Worm (Caenorhabditis elegans) whole organism, young adult: ENCODE results near the gene str-250.

Experiments used
- B0261.1 ChIP-seq: sonication (generic microtip); optimal IDR thresholded peaks from 2 replicates; lab custom pipeline; 2016; ENCODE audit warnings: mild to moderate bottlenecking, missing genetic modification characterization, moderate library complexity, missing compliant biosample characterization
- C06A6.2 ChIP-seq: fragments of 200-800 bp; sonication (Bioruptor generic); conservative IDR thresholded peaks from 2 replicates; pipeline ENCODE4 v1.3.6; 2022; ENCODE audit warnings: missing genetic modification characterization, missing compliant biosample characterization
- F10E7.11 ChIP-seq: sonication (generic microtip); optimal IDR thresholded peaks from 2 replicates; lab custom pipeline; 2017; ENCODE audit warnings: mild to moderate bottlenecking, missing genetic modification characterization, moderate library complexity, missing compliant biosample characterization
- F37B4.10 ChIP-seq: fragments of 200-800 bp; sonication (Bioruptor generic); IDR thresholded peaks from 2 replicates; pipeline ENCODE4 v1.3.6; 2022; ENCODE audit warnings: missing genetic modification characterization, missing compliant biosample characterization
- F52B5.7 ChIP-seq: sonication (generic microtip); optimal IDR thresholded peaks from 2 replicates; lab custom pipeline; 2016; ENCODE audit warnings: mild to moderate bottlenecking, missing genetic modification characterization, missing compliant biosample characterization
- T07F8.4 ChIP-seq: sonication (generic microtip); optimal IDR thresholded peaks from 2 replicates; lab custom pipeline; 2016; ENCODE audit warnings: mild to moderate bottlenecking, missing genetic modification characterization, moderate library complexity, missing compliant biosample characterization
- Y79H2A.3 ChIP-seq: fragments of 200-800 bp; sonication (Bioruptor generic); conservative IDR thresholded peaks from 2 replicates; pipeline ENCODE4 v1.3.6; 2022; ENCODE audit warnings: missing genetic modification reagents, missing genetic modification characterization, missing compliant biosample characterization
- ama-1 ChIP-seq, 3 experiments: fragments of 150-350 bp in 1 of 3; sonication (generic microtip) in 2 of 3; optimal IDR thresholded peaks; 2 replicates each; lab custom pipeline; 2014 to 2018; ENCODE audit warnings: missing biosample characterization in 2 of 3, missing genetic modification characterization in 2 of 3, missing genetic modification reagents in 2 of 3
- aptf-2 ChIP-seq: fragments of 200-800 bp; sonication (Bioruptor generic); conservative IDR thresholded peaks from 2 replicates; pipeline ENCODE4 v1.3.6; 2022; ENCODE audit warnings: missing genetic modification reagents, missing genetic modification characterization, missing compliant biosample characterization
- attf-3 ChIP-seq: fragments of 200-800 bp; sonication (Bioruptor generic); conservative IDR thresholded peaks from 2 replicates; pipeline ENCODE4 v1.3.6; 2022; ENCODE audit warnings: missing genetic modification reagents, missing genetic modification characterization, missing compliant biosample characterization
- attf-5 ChIP-seq: fragments of 200-800 bp; sonication (Bioruptor generic); optimal IDR thresholded peaks from 2 replicates; lab custom pipeline; 2018; ENCODE audit warnings: mild to moderate bottlenecking, missing genetic modification characterization, missing compliant biosample characterization
- attf-6 ChIP-seq: fragments of 200-800 bp; sonication (Bioruptor generic); IDR thresholded peaks from 2 replicates; pipeline ENCODE4 v1.3.6; 2022; ENCODE audit warnings: missing genetic modification reagents, missing genetic modification characterization, missing compliant biosample characterization
- bed-2 ChIP-seq: fragments of 200-800 bp; sonication (Bioruptor generic); IDR thresholded peaks from 2 replicates; pipeline ENCODE4 v1.3.6; 2022; ENCODE audit warnings: missing genetic modification reagents, missing genetic modification characterization, missing compliant biosample characterization
- cebp-1 ChIP-seq, 2 experiments: fragments of 200-800 bp in 1 of 2; sonication (Bioruptor generic) in 1 of 2; sonication (generic microtip) in 1 of 2; IDR thresholded peaks in 1 of 2; optimal IDR thresholded peaks in 1 of 2; 2 replicates each; pipeline versions ENCODE4 v1.3.6 to Lab custom; 2017 to 2022; ENCODE audit warnings: missing compliant biosample characterization in 2 of 2, missing genetic modification characterization in 2 of 2, mild to moderate bottlenecking in 1 of 2, missing genetic modification reagents in 1 of 2, moderate library complexity in 1 of 2
- hlh-12 ChIP-seq: sonication (generic microtip); optimal IDR thresholded peaks from 2 replicates; lab custom pipeline; 2016; ENCODE audit warnings: missing genetic modification characterization, missing compliant biosample characterization
- hmg-20 ChIP-seq: fragments of 200-800 bp; sonication (Bioruptor generic); IDR thresholded peaks from 2 replicates; pipeline ENCODE4 v1.3.6; 2022; ENCODE audit warnings: missing genetic modification reagents, missing genetic modification characterization, missing compliant biosample characterization
- let-607 ChIP-seq, 2 experiments: fragments of 200-800 bp in 1 of 2; sonication (Bioruptor generic) in 1 of 2; sonication (generic microtip) in 1 of 2; optimal IDR thresholded peaks; 2 replicates each; lab custom pipeline; 2016 to 2018; ENCODE audit warnings: mild to moderate bottlenecking in 2 of 2, missing compliant biosample characterization in 2 of 2, missing genetic modification characterization in 2 of 2, moderate library complexity in 2 of 2, missing genotype in 1 of 2
- lin-35 ChIP-seq, 3 experiments: fragments of 150-350 bp in 2 of 3; sonication (generic microtip) in 1 of 3; optimal IDR thresholded peaks; 2 replicates each; lab custom pipeline; 2014 to 2018; ENCODE audit warnings: missing biosample characterization in 3 of 3, missing genetic modification characterization in 3 of 3, missing genetic modification reagents in 3 of 3
- lsl-1 ChIP-seq: fragments of 200-800 bp; sonication (Bioruptor generic); optimal IDR thresholded peaks from 2 replicates; lab custom pipeline; 2018; ENCODE audit warnings: mild to moderate bottlenecking, missing genetic modification characterization, moderate library complexity, missing compliant biosample characterization
- lsy-27 ChIP-seq: sonication (generic microtip); optimal IDR thresholded peaks from 2 replicates; lab custom pipeline; 2017; ENCODE audit warnings: missing genetic modification characterization, mild to moderate bottlenecking, missing compliant biosample characterization, antibody characterized with exemption, missing genotype, borderline replicate concordance; ENCODE audit not compliant: insufficient read depth
- madf-8 ChIP-seq: fragments of 200-800 bp; sonication (Bioruptor generic); conservative IDR thresholded peaks from 2 replicates; pipeline ENCODE4 v1.3.6; 2022; ENCODE audit warnings: missing genetic modification reagents, missing genetic modification characterization, missing compliant biosample characterization
- mcd-1 ChIP-seq: fragments of 200-800 bp; sonication (Bioruptor generic); IDR thresholded peaks from 2 replicates; pipeline ENCODE4 v1.3.6; 2022; ENCODE audit warnings: missing genetic modification reagents, missing genetic modification characterization, missing compliant biosample characterization
- mel-28 ChIP-seq: sonication (generic microtip); optimal IDR thresholded peaks from 2 replicates; lab custom pipeline; 2016; ENCODE audit warnings: borderline replicate concordance, mild to moderate bottlenecking, missing genetic modification characterization, missing compliant biosample characterization
- nhr-179 ChIP-seq: sonication (generic microtip); optimal IDR thresholded peaks from 2 replicates; lab custom pipeline; 2016; ENCODE audit warnings: mild to moderate bottlenecking, missing genetic modification characterization, missing compliant biosample characterization
- nhr-80 ChIP-seq: sonication (generic microtip); optimal IDR thresholded peaks from 2 replicates; lab custom pipeline; 2016; ENCODE audit warnings: missing genetic modification characterization, missing compliant biosample characterization
- sea-2 ChIP-seq: fragments of 200-800 bp; sonication (Bioruptor generic); IDR thresholded peaks from 2 replicates; pipeline ENCODE4 v1.3.6; 2022; ENCODE audit warnings: missing genetic modification characterization, missing compliant biosample characterization
- snpc-3.4 ChIP-seq: sonication (generic microtip); optimal IDR thresholded peaks from 2 replicates; lab custom pipeline; 2017; ENCODE audit warnings: missing genetic modification characterization, mild to moderate bottlenecking, missing compliant biosample characterization, antibody characterized with exemption, moderate library complexity, missing genotype, missing genetic modification reagents
- snpc-4 ChIP-seq, 5 experiments: fragments of 150-350 bp in 1 of 5; sonication (generic microtip) in 4 of 5; optimal IDR thresholded peaks; 2 replicates each; lab custom pipeline; 2014 to 2018; ENCODE audit warnings: missing genetic modification characterization in 5 of 5, missing biosample characterization in 3 of 5, antibody characterized with exemption in 2 of 5, mild to moderate bottlenecking in 2 of 5, missing compliant biosample characterization in 2 of 5, missing genotype in 2 of 5, moderate library complexity in 2 of 5, missing genetic modification reagents in 1 of 5
- tbp1 ChIP-seq: fragments of 200-800 bp; sonication (Bioruptor generic); optimal IDR thresholded peaks from 2 replicates; lab custom pipeline; 2018; ENCODE audit warnings: mild to moderate bottlenecking, missing genetic modification characterization, missing compliant biosample characterization
- unc-62 ChIP-seq: fragments of 150-350 bp; optimal IDR thresholded peaks from 2 replicates; lab custom pipeline; 2014; ENCODE audit warnings: missing biosample characterization, missing genetic modification reagents, missing genetic modification characterization
- zfh-2 ChIP-seq: fragments of 200-800 bp; sonication (Bioruptor generic); conservative IDR thresholded peaks from 2 replicates; pipeline ENCODE4 v1.3.6; 2022; ENCODE audit warnings: missing genetic modification reagents, missing genetic modification characterization, missing compliant biosample characterization
- zim-3 ChIP-seq: sonication (generic microtip); optimal IDR thresholded peaks from 2 replicates; lab custom pipeline; 2017; ENCODE audit warnings: mild to moderate bottlenecking, missing genetic modification characterization, moderate library complexity, missing compliant biosample characterization
- ztf-18 ChIP-seq: sonication (generic microtip); optimal IDR thresholded peaks from 2 replicates; lab custom pipeline; 2016; ENCODE audit warnings: missing genotype, mild to moderate bottlenecking, missing genetic modification characterization, missing compliant biosample characterization
- ztf-25 ChIP-seq: fragments of 200-800 bp; sonication (Bioruptor generic); IDR thresholded peaks from 2 replicates; pipeline ENCODE4 v1.3.6; 2022; ENCODE audit warnings: missing genetic modification reagents, missing genetic modification characterization, missing compliant biosample characterization

str-250 gene

ce11 chrV:13936850-13937249, 18.4 kb downstream of the str-250 start, which contains the start of gene srw-145:
Gene srw-145 (plus strand): TSS chrV:13937150.
- TF ChIP-seq F52B5.7 (tag; lab: Kevin White, UChicago): no peak
- TF ChIP-seq C06A6.2 (GFP tag; lab: Robert Waterston, UW): no peak
- TF ChIP-seq zim-3 (tag; lab: Kevin White, UChicago): no peak
- TF ChIP-seq F37B4.10: no peak
- TF ChIP-seq T07F8.4: no peak
- TF ChIP-seq unc-62: no peak
- TF ChIP-seq nhr-80 (tag; lab: Kevin White, UChicago): no peak
- TF ChIP-seq sea-2 (GFP tag; lab: Robert Waterston, UW): no peak
- TF ChIP-seq Y79H2A.3 (GFP tag; lab: Robert Waterston, UW): no peak
- TF ChIP-seq snpc-4 (GFP tag; optimal IDR thresholded peaks at IDR 0.05; lab: Kevin White, UChicago): no peak
- no peak for TF ChIP-seq snpc-4 (tag; optimal IDR thresholded peaks at IDR 0.05; lab: Kevin White, UChicago)
- no peak for TF ChIP-seq mel-28 (tag; lab: Kevin White, UChicago)

- TF ChIP-seq let-607 (tag; optimal IDR thresholded peaks at IDR 0.05; lab: Kevin White, UChicago) (no peak), T07F8.4 (no peak), ztf-18 (no peak), nhr-179 (no peak)
- TF ChIP-seq, all 124 proteins: peak for 0
These were observed 23.6 kb downstream of the str-250 start, which contains the start of gene dpr-1 for ce11 chrV:13942082-13942481. Gene dpr-1 (minus strand): TSS chrV:13942182.

ce11 chrV:13946385-13947019, 28.1 kb downstream of the str-250 start, which contains the start of the genes srx-10 and clec-226:
Gene srx-10 (minus strand): TSS chrV:13946485.
Gene clec-226 (plus strand): TSS chrV:13946969.
- TF ChIP-seq ama-1 (optimal IDR thresholded peaks at IDR 0.05; lab: Kevin White, UChicago) (no peak), ama-1 (GFP tag; optimal IDR thresholded peaks at IDR 0.05; lab: Kevin White, UChicago) (no peak), madf-8 (no peak), attf-3 (GFP tag; lab: Robert Waterston, UW) (no peak), unc-62 (no peak), hmg-20 (GFP tag; lab: Robert Waterston, UW) (no peak), tbp1 (GFP tag; lab: Kevin White, UChicago) (no peak), mcd-1 (no peak), snpc-3.4 (no peak), B0261.1 (tag; lab: Kevin White, UChicago) (no peak), zfh-2 (GFP tag; lab: Robert Waterston, UW) (no peak)
- TF ChIP-seq, all 124 proteins: peak for 0

- TF ChIP-seq lsy-27 (tag; lab: Kevin White, UChicago) (no peak), attf-5 (GFP tag; lab: Kevin White, UChicago) (no peak), lsl-1 (no peak), bed-2 (GFP tag; lab: Robert Waterston, UW) (no peak)
These were observed 30.6 kb downstream of the str-250 start, which contains the start of gene R10D12.6 for ce11 chrV:13949010-13949409. Gene R10D12.6 (plus strand): TSS chrV:13949310.

- TF ChIP-seq F10E7.11 (tag; lab: Kevin White, UChicago): no peak
- TF ChIP-seq cebp-1 (GFP tag; IDR thresholded peaks at IDR 0.05; lab: Robert Waterston, UW): no peak
- no peak for TF ChIP-seq cebp-1 (tag; optimal IDR thresholded peaks at IDR 0.05; lab: Kevin White, UChicago)
- no peak for TF ChIP-seq nhr-179
- TF ChIP-seq ztf-25 (GFP tag; lab: Robert Waterston, UW): no peak
- TF ChIP-seq lin-35 (GFP tag; optimal IDR thresholded peaks at IDR 0.05; lab: Kevin White, UChicago): no peak
- TF ChIP-seq aptf-2 (GFP tag; lab: Robert Waterston, UW): no peak
- TF ChIP-seq mcd-1: no peak
- TF ChIP-seq hlh-12: no peak
- no peak for TF ChIP-seq attf-6 (GFP tag; lab: Robert Waterston, UW)
- no peak for TF ChIP-seq ama-1 (optimal IDR thresholded peaks at IDR 0.05; lab: Kevin White, UChicago)
- no peak for TF ChIP-seq ama-1 (GFP tag; optimal IDR thresholded peaks at IDR 0.05; lab: Kevin White, UChicago)
- TF ChIP-seq Y79H2A.3 (GFP tag; lab: Robert Waterston, UW): no peak
- no peak for TF ChIP-seq madf-8
- TF ChIP-seq, all 124 proteins: peak for 0
These were observed 31.3 kb downstream of the str-250 start, which contains the start of gene R10D12.7 for ce11 chrV:13949752-13950151. Gene R10D12.7 (plus strand): TSS chrV:13950052.
